Fruit fly (Drosophila melanogaster) Kc167 (cell line): ENCODE data around the gene CG15429.

Source experiments
- Myc ChIP-seq: fragments of >200 bp; optimal IDR thresholded peaks from 2 replicates; lab custom pipeline; 2017; ENCODE audit warnings: missing external identifiers
- Sin3A ChIP-seq: fragments of >200 bp; optimal IDR thresholded peaks from 2 replicates; lab custom pipeline; 2018; ENCODE audit warnings: missing external identifiers
- h ChIP-seq: fragments of >200 bp; optimal IDR thresholded peaks from 3 replicates; lab custom pipeline; 2018; ENCODE audit warnings: missing external identifiers
- insv ChIP-seq: fragments of >200 bp; optimal IDR thresholded peaks from 3 replicates; lab custom pipeline; 2018; ENCODE audit warnings: missing external identifiers
- psq ChIP-seq: fragments of >200 bp; optimal IDR thresholded peaks from 2 replicates; lab custom pipeline; 2017; ENCODE audit warnings: missing external identifiers
- ttk ChIP-seq: sonication (Bioruptor generic); optimal IDR thresholded peaks from 2 replicates; lab custom pipeline; 2017; ENCODE audit warnings: missing external identifiers

CG15429 gene

DNA sequence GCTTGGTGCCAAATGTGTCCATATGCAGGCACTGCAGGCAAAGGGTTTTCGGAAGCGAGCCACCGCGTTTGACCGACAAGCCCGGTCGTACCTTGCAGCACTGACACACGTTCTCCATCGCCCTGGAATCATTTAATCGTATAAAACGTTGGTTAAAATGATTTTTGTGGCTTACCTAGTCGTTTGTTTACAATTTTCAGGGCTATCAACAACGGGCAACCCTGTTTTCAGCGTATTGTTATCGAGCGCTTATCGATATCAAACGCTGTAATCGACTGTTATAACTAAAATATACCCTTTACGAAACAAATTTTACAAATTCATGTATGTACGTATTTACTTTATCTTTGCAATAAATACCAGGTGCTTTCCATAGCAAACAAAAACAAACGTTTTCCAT, 29.7 kb downstream of the CG15429 start, which contains the start of gene CG17612:
Gene CG17612, minus strand, starts transcription at position 214 of the 400 bp plus-strand sequence.
- TF ChIP-seq psq (lab: Kevin White, UChicago) (no peak), Myc (no peak), ttk (lab: Kevin White, UChicago) (no peak), h (lab: Kevin White, UChicago) (no peak), Sin3A (lab: Kevin White, UChicago) (no peak), insv (no peak)

DNA sequence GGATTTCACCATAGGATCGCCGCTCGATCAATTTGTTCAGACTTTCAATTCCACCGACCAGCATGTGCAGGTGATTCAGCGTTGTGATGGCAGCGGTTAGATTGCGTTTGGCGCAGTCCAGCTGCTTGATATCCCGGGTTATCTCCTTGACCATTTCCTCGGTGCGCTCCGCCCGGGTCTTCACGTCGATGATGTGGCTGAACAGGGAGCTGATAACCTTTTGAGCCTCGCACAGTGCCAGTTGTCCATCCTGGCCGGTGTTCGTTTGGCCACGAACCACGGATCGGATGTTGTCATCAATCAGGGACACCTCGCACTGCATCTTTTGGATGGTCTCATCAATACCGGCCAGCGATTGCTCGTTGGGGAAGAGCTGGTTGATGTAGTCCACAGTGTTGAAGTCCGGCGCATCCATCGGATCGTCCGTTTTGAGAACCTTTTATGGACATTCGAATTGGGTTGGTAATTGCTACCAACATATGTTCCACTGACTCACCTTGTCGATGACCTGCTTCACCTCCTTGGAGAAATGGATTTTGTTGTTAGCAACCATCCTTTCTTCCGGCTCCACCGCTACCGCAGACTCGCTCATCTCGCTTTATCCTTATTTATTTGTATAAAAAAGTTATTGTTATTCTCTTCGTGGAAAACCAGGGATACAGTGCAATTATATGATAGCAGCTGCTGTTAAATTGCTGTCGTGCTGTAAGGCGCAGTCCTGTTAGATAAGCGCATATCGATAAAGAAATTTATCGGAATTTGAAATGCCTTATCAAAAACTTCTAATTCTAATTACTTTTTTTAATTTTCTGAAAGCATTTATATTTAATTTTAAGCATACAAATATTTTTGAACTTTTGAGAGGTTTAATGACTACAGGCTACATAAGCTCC, 32.9 kb downstream of the CG15429 start, which contains the start of gene Vps53:
Gene Vps53, minus strand, starts transcription at position 676 of the 893 bp plus-strand sequence.
- TF ChIP-seq Sin3A (lab: Kevin White, UChicago) (no peak), h (lab: Kevin White, UChicago) (no peak)

DNA sequence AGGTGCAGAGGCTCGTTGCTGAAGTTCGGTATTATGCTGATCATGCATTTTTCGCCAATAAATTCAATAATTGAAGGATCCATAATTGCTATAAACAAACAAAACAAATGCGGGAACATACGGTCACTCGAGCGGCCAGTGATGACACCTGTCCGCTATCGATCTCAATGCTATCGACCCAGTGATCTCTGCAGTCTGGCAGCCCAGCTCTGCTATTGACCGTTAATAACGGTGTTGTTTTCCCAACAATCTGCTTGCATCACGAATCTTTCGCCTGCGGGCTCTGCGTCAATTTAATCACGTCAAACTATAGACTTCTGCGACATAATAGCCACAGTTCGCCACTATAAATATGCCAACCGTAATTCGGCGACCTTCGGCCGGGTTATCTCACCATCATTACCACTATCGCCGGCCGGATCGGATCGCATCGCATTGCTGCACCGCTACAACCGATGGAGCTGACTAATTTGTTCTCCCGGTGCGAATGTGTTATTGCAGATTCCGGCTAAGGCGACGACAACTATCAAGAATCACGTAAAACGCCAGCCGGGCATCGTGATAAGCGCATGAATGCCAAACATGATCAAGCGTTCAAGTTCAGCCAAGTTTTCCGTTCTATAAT, 34.3 kb downstream of the CG15429 start, which contains the start of gene Psf2:
Gene Psf2, minus strand, starts transcription at position 431 of the 625 bp plus-strand sequence.
- TF ChIP-seq Sin3A (lab: Kevin White, UChicago) (no peak), ttk (lab: Kevin White, UChicago) (no peak), h (lab: Kevin White, UChicago) (no peak), psq (lab: Kevin White, UChicago) (no peak), insv (no peak), Myc (no peak)

DNA sequence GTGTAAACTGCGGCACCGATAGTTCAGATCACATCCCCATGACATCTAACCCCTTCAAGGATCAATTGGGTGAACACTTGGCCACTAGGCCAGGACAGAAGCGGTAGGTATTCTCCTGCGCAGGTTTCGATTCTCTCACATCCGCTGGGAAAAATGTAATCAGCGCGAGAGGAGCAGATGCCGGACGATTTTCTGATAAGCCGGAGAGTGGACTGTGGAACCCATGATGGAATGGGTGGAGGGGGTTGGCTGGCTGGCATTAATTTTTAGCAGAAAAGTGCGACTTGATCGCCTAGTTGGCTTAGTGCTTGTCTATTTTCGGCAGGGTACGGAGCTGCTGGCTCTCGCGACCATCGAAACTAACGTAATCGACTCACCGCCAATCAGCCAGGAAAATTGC, 35.3 kb downstream of the CG15429 start, which contains the start of gene Tps1:
Gene Tps1, plus strand, starts transcription at position 301 of the 400 bp plus-strand sequence.
- TF ChIP-seq Myc, result no peak
- TF ChIP-seq ttk (lab: Kevin White, UChicago), result no peak
- TF ChIP-seq psq (lab: Kevin White, UChicago), result no peak
- TF ChIP-seq insv, result no peak
- TF ChIP-seq Sin3A (lab: Kevin White, UChicago), result no peak
- no peak for TF ChIP-seq h (lab: Kevin White, UChicago)

DNA sequence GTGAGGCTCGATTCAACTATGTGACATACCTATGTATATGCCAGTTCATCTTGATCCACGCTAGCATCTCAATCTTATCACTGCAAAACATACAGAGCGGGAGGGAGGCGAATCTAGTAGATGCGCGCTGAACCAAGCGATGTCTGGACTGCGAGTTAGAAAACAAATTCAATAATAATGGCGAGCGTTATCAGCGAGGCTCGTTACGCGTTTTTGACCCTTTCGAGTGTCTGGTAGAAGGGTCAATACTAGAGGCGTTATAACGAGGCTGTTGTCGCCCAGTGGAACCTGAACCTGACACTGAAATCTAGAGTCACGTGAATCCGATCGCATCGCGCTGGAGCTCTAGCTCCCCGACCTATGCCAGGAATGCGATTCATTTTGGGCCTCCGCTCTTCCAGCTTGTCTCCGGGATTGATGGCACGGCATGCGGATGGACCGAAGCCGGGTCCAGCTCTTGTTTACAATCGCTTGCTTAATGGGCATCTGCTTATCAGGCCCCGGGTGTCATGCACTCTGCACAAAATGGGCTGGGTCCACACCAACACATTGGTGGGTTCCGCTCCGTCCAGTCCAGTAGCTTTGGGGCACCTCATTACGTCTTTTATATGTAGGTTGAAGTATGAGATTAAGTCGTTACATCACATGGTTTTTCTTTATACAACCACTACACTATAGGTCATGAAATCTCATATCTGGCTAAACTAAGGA, 36.8 kb downstream of the CG15429 start:
- TF ChIP-seq Myc (no peak), insv (no peak), psq (lab: Kevin White, UChicago) (no peak)

DNA sequence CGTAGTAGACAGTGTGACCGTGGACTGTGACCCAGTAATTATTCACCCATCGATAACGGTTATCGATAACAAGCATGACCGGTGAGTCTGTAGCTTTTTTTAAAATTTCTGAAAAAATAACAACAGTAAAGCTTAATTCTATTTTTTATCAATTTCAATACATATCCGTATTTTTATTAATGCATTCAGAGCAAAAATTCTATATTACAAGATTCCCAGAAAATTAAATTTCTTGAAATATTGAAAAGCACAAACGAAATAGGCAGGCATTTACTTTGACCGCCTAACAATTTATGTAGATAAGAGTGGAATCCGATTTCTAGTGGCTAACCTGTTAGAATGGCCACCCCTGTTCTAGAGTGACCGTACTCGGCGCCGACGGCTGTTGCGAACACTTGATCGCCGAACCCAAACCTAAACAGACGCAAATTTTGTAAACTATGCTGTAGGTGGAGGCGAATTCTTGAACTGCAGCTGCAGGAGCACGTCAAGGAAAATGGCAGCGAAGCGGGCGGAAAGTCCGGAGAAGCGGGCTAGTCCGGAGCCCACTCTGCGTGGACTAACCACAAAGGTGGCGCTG, 41.2 kb downstream of the CG15429 start, which contains the start of gene CG3652:
Gene CG3652, minus strand, starts transcription at position 35 of the 580 bp plus-strand sequence.
- TF ChIP-seq Myc (no peak), ttk (lab: Kevin White, UChicago) (no peak), insv (no peak), h (lab: Kevin White, UChicago) (no peak), psq (lab: Kevin White, UChicago) (no peak), Sin3A (lab: Kevin White, UChicago) (no peak)

DNA sequence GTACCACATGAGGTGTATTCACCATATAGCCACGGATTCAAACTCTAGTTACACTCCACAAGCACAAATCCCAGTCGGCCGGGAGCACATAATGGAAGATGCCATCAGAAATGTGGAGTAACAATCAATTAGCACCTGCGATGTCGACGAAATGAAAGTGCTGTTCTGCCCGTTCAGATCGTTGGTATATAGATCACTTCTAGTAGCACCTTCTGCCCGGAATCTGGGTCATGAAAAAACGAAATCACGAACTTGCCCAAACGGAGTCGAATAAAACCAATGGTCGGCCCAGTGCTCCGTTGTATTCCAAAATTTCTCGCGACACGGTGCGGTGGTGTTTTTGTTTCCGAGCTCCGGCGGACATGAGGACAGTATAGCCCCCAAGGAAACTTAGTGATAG, 47.9 kb downstream of the CG15429 start, which contains the start of gene CG33003:
Gene CG33003, plus strand, starts transcription at position 301 of the 400 bp plus-strand sequence.
- TF ChIP-seq ttk (lab: Kevin White, UChicago) (no peak), h (lab: Kevin White, UChicago) (no peak), psq (lab: Kevin White, UChicago) (no peak), insv (no peak), Sin3A (lab: Kevin White, UChicago) (no peak), Myc (no peak)

DNA sequence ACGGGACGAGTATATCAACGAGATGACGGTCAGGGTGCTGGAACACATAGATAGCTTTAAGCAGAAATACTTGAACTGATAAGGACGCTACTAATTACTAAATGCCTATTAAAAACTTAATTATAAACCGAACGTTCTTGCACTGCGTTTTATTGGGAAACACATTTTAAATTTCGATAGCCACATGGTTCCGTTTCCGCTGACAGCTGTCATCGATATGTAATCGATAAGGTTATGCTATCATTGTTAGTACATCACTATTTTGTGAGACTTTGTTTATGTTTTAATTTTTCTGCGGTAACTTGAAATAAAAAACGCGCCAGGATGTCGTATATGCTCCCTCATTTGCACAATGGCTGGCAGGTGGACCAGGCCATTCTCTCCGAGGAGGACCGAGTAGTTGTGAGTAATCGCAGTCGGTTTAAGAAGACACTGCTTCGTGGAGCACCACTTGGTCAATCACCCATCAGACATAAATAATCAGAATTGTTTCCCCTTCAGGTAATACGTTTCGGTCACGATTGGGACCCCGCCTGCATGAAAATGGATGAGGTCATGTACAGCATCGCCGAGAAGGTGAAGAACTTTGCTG, 50.3 kb downstream of the CG15429 start, which contains the start of gene Dim1:
Gene Dim1, plus strand, starts transcription at position 239 of the 592 bp plus-strand sequence.
- no peak for TF ChIP-seq Myc
- TF ChIP-seq psq (lab: Kevin White, UChicago), result no peak
- TF ChIP-seq insv, result no peak
- TF ChIP-seq Sin3A (lab: Kevin White, UChicago), result no peak
- TF ChIP-seq h (lab: Kevin White, UChicago), result no peak
- TF ChIP-seq ttk (lab: Kevin White, UChicago), result no peak
